Worm (Caenorhabditis elegans) whole organism, L4 larva: ENCODE results near the gene K10G4.5.
A peak's percentile ranks its signal among the peaks of the same experiment; 100 is the strongest.
"Not testable (repeated sequence)": the region's sequence is repeated elsewhere in the genome, so short reads cannot be mapped to it uniquely, and the experiment has no call there.

ENCODE experiments used
- D1046.2 ChIP-seq: fragments of 200-800 bp; sonication (Bioruptor generic); IDR thresholded peaks from 2 replicates; pipeline ENCODE4 v1.3.6; 2022; ENCODE audit warnings: missing genetic modification characterization, missing compliant biosample characterization
- F44E2.7 ChIP-seq: fragments of 200-800 bp; sonication (Bioruptor generic); IDR thresholded peaks from 2 replicates; pipeline ENCODE4 v2.1.2; 2022; ENCODE audit warnings: missing genetic modification characterization, missing compliant biosample characterization
- T26A8.4 ChIP-seq: fragments of 200-800 bp; sonication (Bioruptor generic); IDR thresholded peaks from 2 replicates; pipeline ENCODE4 v1.3.6; 2022; ENCODE audit warnings: missing genetic modification characterization, missing compliant biosample characterization
- aha-1 ChIP-seq: fragments of 150-350 bp; peaks from one replicate; lab custom pipeline; 2014; ENCODE audit warnings: missing biosample characterization, missing genetic modification characterization
- aly-2 ChIP-seq: sonication (generic microtip); optimal IDR thresholded peaks from 2 replicates; lab custom pipeline; 2018; ENCODE audit warnings: missing biosample characterization, missing genetic modification characterization
- ceh-28 ChIP-seq: fragments of 150-350 bp; optimal IDR thresholded peaks from 2 replicates; lab custom pipeline; 2014; ENCODE audit warnings: missing biosample characterization, missing genetic modification reagents, missing genetic modification characterization
- ceh-44 ChIP-seq: fragments of 200-800 bp; sonication (Bioruptor generic); IDR thresholded peaks from 2 replicates; pipeline ENCODE4 v1.3.6; 2022; ENCODE audit warnings: missing genetic modification reagents, missing genetic modification characterization, missing compliant biosample characterization
- ces-1 ChIP-seq: fragments of 150-350 bp; sonication (generic microtip); optimal IDR thresholded peaks from 4 replicates; lab custom pipeline; 2014; ENCODE audit warnings: missing biosample characterization, missing genetic modification reagents, missing genetic modification characterization
- daf-16 ChIP-seq, 3 experiments: sonication (generic microtip); optimal IDR thresholded peaks; 2 replicates each; lab custom pipeline; 2016 to 2017; ENCODE audit warnings: missing genetic modification characterization in 3 of 3, missing genetic modification reagents in 3 of 3, mild to moderate bottlenecking in 2 of 3, missing compliant biosample characterization in 2 of 3, missing biosample characterization in 1 of 3, moderate library complexity in 1 of 3
- egl-43 ChIP-seq: fragments of 200-800 bp; sonication (Bioruptor generic); IDR thresholded peaks from 2 replicates; pipeline ENCODE4 v1.3.6; 2022; ENCODE audit warnings: missing genetic modification reagents, missing genetic modification characterization, missing compliant biosample characterization
- fos-1 ChIP-seq: fragments of 150-350 bp; optimal IDR thresholded peaks from 2 replicates; lab custom pipeline; 2014; ENCODE audit warnings: missing biosample characterization, missing genetic modification characterization
- lim-7 ChIP-seq: fragments of 200-800 bp; sonication (Bioruptor generic); IDR thresholded peaks from 2 replicates; pipeline ENCODE4 v1.3.6; 2022; ENCODE audit warnings: missing genetic modification characterization, missing compliant biosample characterization
- lin-15B ChIP-seq: fragments of 150-350 bp; sonication (generic microtip); optimal IDR thresholded peaks from 3 replicates; lab custom pipeline; 2014; ENCODE audit warnings: missing biosample characterization, missing genetic modification characterization
- lin-39 ChIP-seq: fragments of 150-350 bp; optimal IDR thresholded peaks from 2 replicates; lab custom pipeline; 2014; ENCODE audit warnings: missing biosample characterization, missing genetic modification reagents, missing genetic modification characterization
- lsy-2 ChIP-seq, 2 experiments: fragments of 150-350 bp in 1 of 2; sonication (generic microtip) in 1 of 2; optimal IDR thresholded peaks; 2 replicates each; lab custom pipeline; 2014 to 2017; ENCODE audit warnings: missing biosample characterization in 2 of 2, missing genetic modification characterization in 2 of 2
- madf-9 ChIP-seq: fragments of 200-800 bp; sonication (Bioruptor generic); conservative IDR thresholded peaks from 2 replicates; pipeline ENCODE4 v1.3.6; 2022; ENCODE audit warnings: missing genetic modification reagents, missing genetic modification characterization, missing compliant biosample characterization
- nhr-11 ChIP-seq: fragments of 150-350 bp; optimal IDR thresholded peaks from 2 replicates; lab custom pipeline; 2014; ENCODE audit warnings: missing biosample characterization, missing genetic modification characterization
- nhr-111 ChIP-seq: fragments of 200-800 bp; sonication (Bioruptor generic); optimal IDR thresholded peaks from 2 replicates; lab custom pipeline; 2018; ENCODE audit warnings: mild to moderate bottlenecking, missing genetic modification characterization, missing compliant biosample characterization
- nhr-237 ChIP-seq: sonication (generic microtip); optimal IDR thresholded peaks from 2 replicates; lab custom pipeline; 2017; ENCODE audit warnings: missing biosample characterization, missing genetic modification characterization
- nhr-41 ChIP-seq: fragments of 200-800 bp; sonication (Bioruptor generic); IDR thresholded peaks from 2 replicates; pipeline ENCODE4 v1.3.6; 2022; ENCODE audit warnings: missing genetic modification reagents, missing genetic modification characterization, missing compliant biosample characterization
- nhr-42 ChIP-seq: fragments of 200-800 bp; sonication (Bioruptor generic); IDR thresholded peaks from 2 replicates; pipeline ENCODE4 v1.3.6; 2022; ENCODE audit warnings: missing genetic modification characterization, missing compliant biosample characterization
- pha-4 ChIP-seq, 2 experiments: fragments of 150-350 bp in 1 of 2; fragments of 200-800 bp in 1 of 2; sonication (Bioruptor generic) in 1 of 2; IDR thresholded peaks in 1 of 2; optimal IDR thresholded peaks in 1 of 2; 2 replicates each; pipeline versions ENCODE4 v1.3.6 to Lab custom; 2014 to 2022; ENCODE audit warnings: missing genetic modification characterization in 2 of 2, missing genetic modification reagents in 2 of 2, missing biosample characterization in 1 of 2, missing compliant biosample characterization in 1 of 2
- tag-97 ChIP-seq: fragments of 200-800 bp; sonication (Bioruptor generic); IDR thresholded peaks from 2 replicates; pipeline ENCODE4 v1.3.6; 2022; ENCODE audit warnings: missing genetic modification characterization, missing compliant biosample characterization
- unc-62 ChIP-seq, 3 experiments: fragments of 150-350 bp in 1 of 3; sonication (generic microtip); optimal IDR thresholded peaks in 2 of 3; peaks in 1 of 3; 1 replicate in 1 of 3; 2 replicates in 2 of 3; lab custom pipeline; 2014 to 2017; ENCODE audit warnings: missing biosample characterization in 3 of 3, missing genetic modification characterization in 3 of 3, missing genetic modification reagents in 3 of 3, missing genotype in 1 of 3
- vab-7 ChIP-seq: fragments of 200-800 bp; sonication (Bioruptor generic); IDR thresholded peaks from 2 replicates; pipeline ENCODE4 v1.3.6; 2022; ENCODE audit warnings: missing genetic modification reagents, missing genetic modification characterization, missing compliant biosample characterization
- zag-1 ChIP-seq: fragments of 150-350 bp; optimal IDR thresholded peaks from 2 replicates; lab custom pipeline; 2014; ENCODE audit warnings: missing biosample characterization, missing genetic modification characterization
- zip-11 ChIP-seq: fragments of 200-800 bp; sonication (Bioruptor generic); IDR thresholded peaks from 2 replicates; pipeline ENCODE4 v1.3.6; 2022; ENCODE audit warnings: missing genetic modification characterization, missing compliant biosample characterization
- zip-2 ChIP-seq: fragments of 150-350 bp; optimal IDR thresholded peaks from 2 replicates; lab custom pipeline; 2014; ENCODE audit warnings: missing biosample characterization, missing genetic modification characterization

The K10G4.5 gene

DNA sequence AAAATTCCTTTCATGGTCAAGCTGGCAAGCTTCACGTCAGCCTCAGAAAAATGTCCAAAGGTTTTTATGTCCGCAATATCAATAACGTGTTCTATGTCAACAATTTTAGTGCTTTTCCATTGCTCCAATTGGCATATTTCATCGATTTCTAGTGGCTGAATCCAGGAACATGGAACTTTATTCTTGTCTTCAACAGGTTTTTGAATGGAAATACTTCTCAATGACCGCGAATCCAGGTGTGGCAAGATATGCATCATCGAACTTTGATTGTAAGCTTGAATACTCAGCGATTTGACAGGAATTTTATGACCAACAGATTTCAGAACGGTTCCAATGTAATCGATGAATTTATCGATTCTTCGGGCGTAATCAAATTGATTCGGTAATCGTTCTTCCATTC is 2.6 kb downstream of the K10G4.5 start:
- TF ChIP-seq pha-4 (GFP tag; IDR thresholded peaks at IDR 0.05; lab: Robert Waterston, UW), result no peak
- TF ChIP-seq pha-4 (tag; optimal IDR thresholded peaks at IDR 0.05; lab: Kevin White, UChicago), result no peak
- peak in 1 of 2 experiments; percentile 92 for TF ChIP-seq unc-62 (GFP tag; optimal IDR thresholded peaks at IDR 0.05 in 1 of 2; lab: Kevin White, UChicago)
- TF ChIP-seq unc-62 (tag; optimal IDR thresholded peaks at IDR 0.05; lab: Kevin White, UChicago), result no peak

ce11 chrV:17296443-17296842 is 4.8 kb downstream of the K10G4.5 start:
- peak in 1 of 2 experiments; percentile 92 for TF ChIP-seq unc-62 (GFP tag; optimal IDR thresholded peaks at IDR 0.05 in 1 of 2; lab: Kevin White, UChicago)
- no peak for TF ChIP-seq unc-62 (tag; optimal IDR thresholded peaks at IDR 0.05; lab: Kevin White, UChicago)
- no peak for TF ChIP-seq lim-7 (GFP tag; lab: Robert Waterston, UW)

ce11 chrV:17292740-17293139 is 8.5 kb downstream of the K10G4.5 start:
- TF ChIP-seq F44E2.7 (GFP tag; lab: Robert Waterston, UW), result no peak
- TF ChIP-seq lin-39 (tag; lab: Kevin White, UChicago), result no peak
- no peak for TF ChIP-seq tag-97
- no peak for TF ChIP-seq zag-1 (tag; lab: Kevin White, UChicago)
- peak; percentile 92 for TF ChIP-seq aha-1 (tag; lab: Kevin White, UChicago)
- TF ChIP-seq ceh-44 (GFP tag; lab: Robert Waterston, UW), result 0 out of 2 replicates have a peak, but pooled peaks have one; percentile 17

ce11 chrV:17284159-17284558 is 17.1 kb downstream of the K10G4.5 start:
- TF ChIP-seq aha-1 (tag; lab: Kevin White, UChicago), result peak; percentile 95
- no peak for TF ChIP-seq lin-15B (tag; lab: Kevin White, UChicago)
- no peak for TF ChIP-seq lin-39 (tag; lab: Kevin White, UChicago)
- TF ChIP-seq, all 104 proteins: peak for 1

- TF ChIP-seq madf-9 (GFP tag; lab: Robert Waterston, UW) (no peak), T26A8.4 (GFP tag; lab: Robert Waterston, UW) (no peak), nhr-111 (GFP tag; lab: Kevin White, UChicago) (no peak), nhr-41 (GFP tag; lab: Robert Waterston, UW) (no peak), nhr-11 (tag; lab: Kevin White, UChicago) (no peak), D1046.2 (GFP tag; lab: Robert Waterston, UW) (no peak), daf-16 (GFP tag; optimal IDR thresholded peaks at IDR 0.05; lab: Kevin White, UChicago) (no peak), daf-16 (tag; optimal IDR thresholded peaks at IDR 0.05; lab: Kevin White, UChicago) (no peak), nhr-237 (tag; lab: Kevin White, UChicago) (no peak), zip-11 (GFP tag; lab: Robert Waterston, UW) (no peak), zag-1 (tag; lab: Kevin White, UChicago) (no peak), fos-1 (no peak), egl-43 (GFP tag; lab: Robert Waterston, UW) (no peak), aly-2 (tag; lab: Kevin White, UChicago) (no peak), lsy-2 (tag; optimal IDR thresholded peaks at IDR 0.05; lab: Kevin White, UChicago) (no peak), zip-2 (tag; lab: Kevin White, UChicago) (no peak), vab-7 (GFP tag; lab: Robert Waterston, UW) (no peak)
Observed at ce11 chrV:17273249-17273648, 28.0 kb downstream of the K10G4.5 start, which contains the start of gene K10G4.10. K10G4.10 (plus strand) TSS chrV:17273549.

DNA sequence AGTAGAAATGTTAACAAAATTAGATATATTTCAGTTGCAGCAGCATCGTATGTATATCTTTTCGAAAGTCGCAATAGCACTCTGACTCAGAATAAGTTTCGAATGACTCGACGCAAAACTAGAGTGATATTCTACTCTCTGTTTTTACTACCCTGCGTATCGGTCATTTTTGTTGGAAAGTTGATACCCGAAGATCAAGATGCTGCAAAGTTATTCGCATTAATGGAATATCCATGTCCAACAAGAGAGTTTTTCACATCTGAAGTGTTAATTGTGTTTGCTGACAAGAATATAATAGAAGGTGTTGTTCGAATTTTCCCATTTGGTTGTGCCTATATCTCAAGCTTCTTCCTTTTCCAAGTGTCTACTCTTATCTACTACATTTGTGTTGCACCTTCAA is 29.2 kb downstream of the K10G4.5 start:
- peak in 1 of 2 experiments; percentile 91 for TF ChIP-seq unc-62 (GFP tag; optimal IDR thresholded peaks at IDR 0.05 in 1 of 2; lab: Kevin White, UChicago)
- no peak for TF ChIP-seq unc-62 (tag; optimal IDR thresholded peaks at IDR 0.05; lab: Kevin White, UChicago)
- no peak for TF ChIP-seq ceh-28

DNA sequence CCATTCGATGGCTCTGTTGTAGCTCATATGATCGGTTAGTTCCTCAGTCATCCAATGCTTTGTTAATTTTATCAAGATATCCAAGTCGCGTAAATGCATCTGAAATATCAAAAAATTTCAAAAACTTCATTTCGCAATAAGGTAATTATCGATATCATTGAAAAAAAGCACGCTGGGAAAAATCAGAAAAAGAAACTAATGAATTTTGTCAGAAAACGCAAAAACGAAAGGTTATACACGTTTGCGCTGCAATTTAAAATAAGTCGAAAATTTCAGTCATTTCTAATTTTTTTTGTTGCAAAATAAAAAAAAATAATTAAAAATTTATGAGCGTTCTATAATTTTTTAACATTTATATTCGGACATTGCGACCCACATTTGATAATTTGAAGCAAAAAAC is 36.4 kb downstream of the K10G4.5 start, which contains the start of gene K10G4.3:
K10G4.3 (minus strand) TSS at position 101 of the 400 bp plus-strand sequence.
- not testable (repeated sequence) for TF ChIP-seq lin-15B (tag; lab: Kevin White, UChicago); nhr-42; ces-1 (GFP tag; lab: Kevin White, UChicago)
